Worm (Caenorhabditis elegans) whole organism, L4 larva: ENCODE data around the gene T06D8.9.

Experiments used
- Y75B8A.6 ChIP-seq: fragments of 200-800 bp; sonication (Bioruptor generic); IDR thresholded peaks from 2 replicates; pipeline ENCODE4 v1.3.6; 2022; ENCODE audit warnings: missing genetic modification reagents, missing genetic modification characterization, missing compliant biosample characterization
- dpl-1 ChIP-seq: fragments of 150-350 bp; optimal IDR thresholded peaks from 2 replicates; lab custom pipeline; 2014; ENCODE audit warnings: missing biosample characterization, missing genetic modification reagents, missing genetic modification characterization
- egl-27 ChIP-seq: sonication (generic microtip); optimal IDR thresholded peaks from 3 replicates; lab custom pipeline; 2017; ENCODE audit warnings: missing biosample characterization, missing genetic modification reagents, missing genetic modification characterization
- mep-1 ChIP-seq: fragments of 150-350 bp; sonication (generic microtip); optimal IDR thresholded peaks from 3 replicates; lab custom pipeline; 2014; ENCODE audit warnings: missing biosample characterization, missing genetic modification characterization
- nhr-6 ChIP-seq: fragments of 150-350 bp; optimal IDR thresholded peaks from 2 replicates; lab custom pipeline; 2014; ENCODE audit warnings: missing biosample characterization, missing genetic modification characterization
- snpc-4 ChIP-seq: fragments of 150-350 bp; optimal IDR thresholded peaks from 2 replicates; lab custom pipeline; 2014; ENCODE audit warnings: missing biosample characterization, missing genetic modification characterization
- ztf-11 ChIP-seq: fragments of 150-350 bp; optimal IDR thresholded peaks from 2 replicates; lab custom pipeline; 2014; ENCODE audit warnings: missing biosample characterization, missing genetic modification characterization

ce11 chrII:11288148-11288547 lies 48.8 kb downstream of the T06D8.9 start:
- TF ChIP-seq egl-27 (tag; lab: Kevin White, UChicago) (no peak), Y75B8A.6 (GFP tag; lab: Robert Waterston, UW) (no peak), mep-1 (no peak), snpc-4 (tag; lab: Kevin White, UChicago) (no peak), ztf-11 (no peak), dpl-1 (GFP tag; lab: Kevin White, UChicago) (no peak), nhr-6 (no peak)
